Fruit fly (Drosophila melanogaster) whole organism, embryonic: ENCODE results near the gene mus301.

Experiments
- Abd-B ChIP-seq: fragments of 200-800 bp; sonication (Bioruptor generic); optimal IDR thresholded peaks from 2 replicates; lab custom pipeline; 2018; ENCODE audit warnings: missing biosample characterization, mild to moderate bottlenecking, missing genetic modification characterization, moderate library complexity
- Antp ChIP-seq: fragments of 200-800 bp; sonication (Bioruptor generic); optimal IDR thresholded peaks from 3 replicates; lab custom pipeline; 2016; ENCODE audit warnings: missing biosample characterization, missing genetic modification characterization
- CG12299 ChIP-seq: fragments of 200-800 bp; sonication (Bioruptor generic); optimal IDR thresholded peaks from 2 replicates; lab custom pipeline; 2018; ENCODE audit warnings: missing biosample characterization, mild to moderate bottlenecking, missing genetic modification characterization
- CG13624 ChIP-seq: fragments of 200-800 bp; sonication (Bioruptor generic); optimal IDR thresholded peaks from 2 replicates; lab custom pipeline; 2016; ENCODE audit warnings: missing biosample characterization, missing genetic modification characterization
- CG15269 ChIP-seq: fragments of 200-800 bp; sonication (Bioruptor generic); optimal IDR thresholded peaks from 2 replicates; lab custom pipeline; 2018; ENCODE audit warnings: missing biosample characterization, mild to moderate bottlenecking, missing genetic modification characterization, moderate library complexity
- CG18011 ChIP-seq: fragments of 200-800 bp; sonication (Bioruptor generic); optimal IDR thresholded peaks from 2 replicates; lab custom pipeline; 2017; ENCODE audit warnings: missing biosample characterization, missing genetic modification characterization, mild to moderate bottlenecking, moderate library complexity, missing genotype
- CG31365 ChIP-seq: fragments of 200-800 bp; sonication (Bioruptor generic); optimal IDR thresholded peaks from 2 replicates; lab custom pipeline; 2018; ENCODE audit warnings: missing biosample characterization, mild to moderate bottlenecking, missing genetic modification characterization
- CG3163 ChIP-seq: fragments of 200-800 bp; sonication (Bioruptor generic); optimal IDR thresholded peaks from 3 replicates; lab custom pipeline; 2016; ENCODE audit warnings: missing biosample characterization, missing genetic modification characterization
- CG34224 ChIP-seq: fragments of 200-800 bp; sonication (Bioruptor generic); IDR thresholded peaks from 3 replicates; pipeline ENCODE4 v1.3.6; 2022; ENCODE audit warnings: missing biosample characterization, missing genetic modification characterization; ENCODE audit not compliant: partially characterized antibody
- CG3847 ChIP-seq: fragments of 200-800 bp; sonication (Bioruptor generic); IDR thresholded peaks from 2 replicates; pipeline ENCODE4 v1.3.6; 2022; ENCODE audit warnings: missing biosample characterization, missing genetic modification characterization
- CG3995 ChIP-seq: fragments of 200-800 bp; sonication (Bioruptor generic); optimal IDR thresholded peaks from 3 replicates; lab custom pipeline; 2016; ENCODE audit warnings: missing biosample characterization, missing genetic modification characterization
- CG42726 ChIP-seq: fragments of 200-800 bp; sonication (Bioruptor generic); IDR thresholded peaks from 2 replicates; pipeline ENCODE4 v1.3.6; 2022; ENCODE audit warnings: missing biosample characterization, missing genetic modification characterization; ENCODE audit not compliant: partially characterized antibody
- CG4282 ChIP-seq: fragments of 200-800 bp; sonication (Bioruptor generic); optimal IDR thresholded peaks from 2 replicates; lab custom pipeline; 2016; ENCODE audit warnings: missing biosample characterization, missing genetic modification characterization
- CG4617 ChIP-seq: fragments of 200-800 bp; sonication (Bioruptor generic); optimal IDR thresholded peaks from 3 replicates; lab custom pipeline; 2016; ENCODE audit warnings: missing biosample characterization, missing genetic modification characterization, borderline replicate concordance
- CG5953 ChIP-seq: fragments of 200-800 bp; sonication (Bioruptor generic); IDR thresholded peaks from 2 replicates; pipeline ENCODE4 v1.3.6; 2022; ENCODE audit warnings: missing biosample characterization, missing genetic modification characterization
- CG6791 ChIP-seq: fragments of 200-800 bp; sonication (Bioruptor generic); IDR thresholded peaks from 3 replicates; pipeline ENCODE4 v1.3.6; 2022; ENCODE audit warnings: missing biosample characterization, missing genetic modification characterization; ENCODE audit not compliant: partially characterized antibody
- CG8478 ChIP-seq: fragments of >200 bp; optimal IDR thresholded peaks from 2 replicates; lab custom pipeline; 2018
- CG9932 ChIP-seq: fragments of 200-800 bp; sonication (Bioruptor generic); IDR thresholded peaks from 2 replicates; pipeline ENCODE4 v1.3.6; 2022; ENCODE audit warnings: missing biosample characterization, missing genetic modification characterization
- Camta ChIP-seq: fragments of 200-800 bp; sonication (Bioruptor generic); optimal IDR thresholded peaks from 2 replicates; lab custom pipeline; 2016; ENCODE audit warnings: missing biosample characterization, missing genetic modification characterization
- CoRest ChIP-seq: fragments of 200-800 bp; sonication (Bioruptor generic); optimal IDR thresholded peaks from 3 replicates; lab custom pipeline; 2018; ENCODE audit warnings: missing biosample characterization, mild to moderate bottlenecking, missing genetic modification characterization, moderate library complexity
- Deaf1 ChIP-seq: fragments of 200-800 bp; optimal IDR thresholded peaks from 3 replicates; lab custom pipeline; 2019; ENCODE audit warnings: missing biosample characterization, mild to moderate bottlenecking, missing genetic modification characterization, moderate library complexity
- Dp ChIP-seq: fragments of 200-800 bp; sonication (Bioruptor generic); optimal IDR thresholded peaks from 2 replicates; lab custom pipeline; 2018; ENCODE audit warnings: missing biosample characterization, mild to moderate bottlenecking, missing genetic modification characterization, moderate library complexity
- Ets65A ChIP-seq: fragments of 200-800 bp; sonication (Bioruptor generic); peaks from one replicate; lab custom pipeline; 2016; ENCODE audit warnings: missing biosample characterization, missing genetic modification characterization
- Fer2 ChIP-seq: fragments of 200-800 bp; sonication (Bioruptor generic); optimal IDR thresholded peaks from 2 replicates; lab custom pipeline; 2018; ENCODE audit warnings: missing biosample characterization, mild to moderate bottlenecking, missing genetic modification characterization, moderate library complexity
- HmgD ChIP-seq: fragments of 200-800 bp; sonication (Bioruptor generic); optimal IDR thresholded peaks from 3 replicates; lab custom pipeline; 2016; ENCODE audit warnings: missing biosample characterization, missing genetic modification characterization
- MESR4 ChIP-seq: fragments of 200-800 bp; sonication (Bioruptor generic); optimal IDR thresholded peaks from 2 replicates; lab custom pipeline; 2018; ENCODE audit warnings: missing biosample characterization, mild to moderate bottlenecking, missing genetic modification characterization, moderate library complexity
- Myb ChIP-seq: fragments of 200-800 bp; sonication (Bioruptor generic); optimal IDR thresholded peaks from 2 replicates; lab custom pipeline; 2016; ENCODE audit warnings: missing biosample characterization, missing genetic modification characterization
- Nf-YC ChIP-seq: fragments of 200-800 bp; optimal IDR thresholded peaks from 3 replicates; lab custom pipeline; 2019; ENCODE audit warnings: missing biosample characterization, mild to moderate bottlenecking, missing genetic modification characterization, moderate library complexity
- Sox100B ChIP-seq: fragments of 200-800 bp; sonication (Bioruptor generic); optimal IDR thresholded peaks from 3 replicates; lab custom pipeline; 2018; ENCODE audit warnings: missing biosample characterization, mild to moderate bottlenecking, missing genetic modification characterization
- YL-1 ChIP-seq: fragments of 200-800 bp; sonication (Bioruptor generic); optimal IDR thresholded peaks from 3 replicates; lab custom pipeline; 2017; ENCODE audit warnings: missing biosample characterization, mild to moderate bottlenecking, missing genetic modification characterization
- amos ChIP-seq: fragments of 200-800 bp; sonication (Bioruptor generic); IDR thresholded peaks from 2 replicates; pipeline ENCODE4 v1.3.6; 2022; ENCODE audit warnings: missing biosample characterization, missing genetic modification characterization; ENCODE audit not compliant: partially characterized antibody
- bbx ChIP-seq: fragments of 200-800 bp; sonication (Bioruptor generic); IDR thresholded peaks from 2 replicates; pipeline ENCODE4 v1.3.6; 2022; ENCODE audit warnings: missing biosample characterization, missing genetic modification characterization; ENCODE audit not compliant: partially characterized antibody
- chinmo ChIP-seq: fragments of 200-800 bp; sonication (Bioruptor generic); IDR thresholded peaks from 4 replicates; pipeline ENCODE4 v1.3.6; 2022; ENCODE audit warnings: missing biosample characterization, missing genetic modification characterization; ENCODE audit not compliant: partially characterized antibody
- crp ChIP-seq, 2 experiments: fragments of 200-800 bp; sonication (Bioruptor generic); optimal IDR thresholded peaks; 2 replicates in 1 of 2; 3 replicates in 1 of 2; lab custom pipeline; 2017; ENCODE audit warnings: missing biosample characterization in 2 of 2, missing genetic modification characterization in 2 of 2, mild to moderate bottlenecking in 1 of 2, moderate library complexity in 1 of 2
- ems ChIP-seq: fragments of 200-800 bp; sonication (Bioruptor generic); optimal IDR thresholded peaks from 3 replicates; lab custom pipeline; 2016; ENCODE audit warnings: missing biosample characterization, missing genetic modification characterization
- fru ChIP-seq: fragments of >200 bp; optimal IDR thresholded peaks from 2 replicates; lab custom pipeline; 2017
- ftz-f1 ChIP-seq: fragments of 200-800 bp; sonication (Bioruptor generic); optimal IDR thresholded peaks from 2 replicates; lab custom pipeline; 2016; ENCODE audit warnings: missing biosample characterization, missing genetic modification characterization
- knrl ChIP-seq: fragments of 200-800 bp; sonication (Bioruptor generic); IDR thresholded peaks from 3 replicates; pipeline ENCODE4 v1.3.6; 2022; ENCODE audit warnings: missing biosample characterization, missing genetic modification characterization; ENCODE audit not compliant: partially characterized antibody
- lbe ChIP-seq: fragments of 200-800 bp; sonication (Bioruptor generic); optimal IDR thresholded peaks from 2 replicates; lab custom pipeline; 2016; ENCODE audit warnings: missing biosample characterization, mild to moderate bottlenecking, missing genetic modification characterization
- nmo ChIP-seq: fragments of 200-800 bp; sonication (Bioruptor generic); optimal IDR thresholded peaks from 2 replicates; lab custom pipeline; 2018; ENCODE audit warnings: missing biosample characterization, mild to moderate bottlenecking, missing genetic modification characterization, moderate library complexity
- pzg ChIP-seq: fragments of 200-800 bp; sonication (Bioruptor generic); optimal IDR thresholded peaks from 3 replicates; lab custom pipeline; 2018; ENCODE audit warnings: missing biosample characterization, mild to moderate bottlenecking, missing genetic modification characterization, moderate library complexity
- sens ChIP-seq: fragments of 200-800 bp; sonication (Bioruptor generic); peaks from one replicate; lab custom pipeline; 2016; ENCODE audit warnings: missing biosample characterization, missing genetic modification characterization
- stwl ChIP-seq: fragments of 200-800 bp; sonication (Bioruptor generic); optimal IDR thresholded peaks from 3 replicates; lab custom pipeline; 2018; ENCODE audit warnings: missing biosample characterization, mild to moderate bottlenecking, missing genetic modification characterization, moderate library complexity
- vvl ChIP-seq: fragments of 200-800 bp; sonication (Bioruptor generic); IDR thresholded peaks from 2 replicates; pipeline ENCODE4 v1.3.6; 2022; ENCODE audit warnings: missing biosample characterization, missing genetic modification characterization
- z ChIP-seq: fragments of 200-800 bp; sonication (Bioruptor generic); IDR thresholded peaks from 3 replicates; pipeline ENCODE4 v1.3.6; 2022; ENCODE audit warnings: missing biosample characterization, missing genetic modification characterization
- zfh2 ChIP-seq: fragments of 200-800 bp; sonication (Bioruptor generic); optimal IDR thresholded peaks from 2 replicates; lab custom pipeline; 2016; ENCODE audit warnings: missing biosample characterization, missing genetic modification characterization

mus301 gene

dm6 chr3L:8159724-8160422 lies 22.3 kb downstream of the mus301 start, which contains the start of gene CG43886:
Gene CG43886 (minus strand): TSS chr3L:8159774.
- TF ChIP-seq CG3995 (GFP tag; lab: Kevin White, UChicago) (peak; percentile 6), CoRest (tag; lab: Kevin White, UChicago) (peak; percentile 21), CG13624 (no peak), Abd-B (peak; percentile 60), CG3163 (no peak), crp (GFP tag; optimal IDR thresholded peaks at IDR 0.05; lab: Kevin White, UChicago) (peak in 1 of 2 experiments; percentile 8), z (no peak), CG31365 (tag; lab: Kevin White, UChicago) (peak; percentile 88), fru (lab: Kevin White, UChicago) (no peak), lbe (no peak), Dp (GFP tag; lab: Kevin White, UChicago) (peak; percentile 41), vvl (peak; percentile 49; the same call in 1 of the 2 replicates), CG18011 (peak; percentile 96), pzg (GFP tag; lab: Kevin White, UChicago) (peak; percentile 21), Camta (GFP tag; lab: Kevin White, UChicago) (no peak), Ets65A (peak; percentile 72), Antp (GFP tag; lab: Kevin White, UChicago) (no peak), Myb (GFP tag; lab: Kevin White, UChicago) (peak; percentile 99)

dm6 chr3L:8165436-8165835 lies 27.8 kb downstream of the mus301 start, which contains the start of gene CG13675:
Gene CG13675 (minus strand): TSS chr3L:8165518.
- TF ChIP-seq CG42726 (GFP tag; lab: Robert Waterston, UW), result no peak
- no peak for TF ChIP-seq Nf-YC (tag; lab: Kevin White, UChicago)
- 0 out of 4 replicates have a peak, but pooled peaks have one; percentile 50 for TF ChIP-seq chinmo (GFP tag; lab: Robert Waterston, UW)
- peak; percentile 67 for TF ChIP-seq Deaf1 (tag; lab: Kevin White, UChicago)
- peak; percentile 21 for TF ChIP-seq sens (GFP tag; lab: Kevin White, UChicago)

- TF ChIP-seq Sox100B, result no peak
- TF ChIP-seq CG5953, result no peak
- TF ChIP-seq MESR4 (GFP tag; lab: Kevin White, UChicago), result peak; percentile 4
- TF ChIP-seq nmo, result peak; percentile 42
- no peak for TF ChIP-seq CG3163
- TF ChIP-seq CG6791, result peak; percentile 37; the same call in 1 of the 3 replicates
- TF ChIP-seq CG3847, result peak; percentile 87
- TF ChIP-seq bbx (GFP tag; lab: Robert Waterston, UW), result no peak; the same call in 1 of the 2 replicates
- TF ChIP-seq Dp (GFP tag; lab: Kevin White, UChicago), result peak; percentile 97
- peak; percentile 10 for TF ChIP-seq zfh2 (GFP tag; lab: Kevin White, UChicago)
- TF ChIP-seq CG9932, result 0 out of 2 replicates have a peak, but pooled peaks have one; percentile 24
- TF ChIP-seq sens (GFP tag; lab: Kevin White, UChicago), result peak; percentile 77
- no peak for TF ChIP-seq CG12299 (tag; lab: Kevin White, UChicago)
- peak; percentile 44; the same call in 2 of the 3 replicates for TF ChIP-seq CG34224 (GFP tag; lab: Robert Waterston, UW)
- peak; percentile 9 for TF ChIP-seq ftz-f1 (GFP tag; lab: Kevin White, UChicago)
- peak; percentile 54 for TF ChIP-seq amos
- no peak for TF ChIP-seq CG15269 (tag; lab: Kevin White, UChicago)
- TF ChIP-seq ems (GFP tag; lab: Kevin White, UChicago), result peak; percentile 17
- peak; percentile 65 for TF ChIP-seq CG4282
- peak; percentile 48 for TF ChIP-seq HmgD (GFP tag; lab: Kevin White, UChicago)
- TF ChIP-seq stwl (tag; lab: Kevin White, UChicago), result peak; percentile 77
- peak; percentile 19; the same call in 1 of the 2 replicates for TF ChIP-seq vvl
- peak; percentile 40 for TF ChIP-seq YL-1
- TF ChIP-seq CG8478, result no peak
- TF ChIP-seq Fer2 (tag; lab: Kevin White, UChicago), result no peak
- TF ChIP-seq CG4617 (GFP tag; lab: Kevin White, UChicago), result peak; percentile 8
- peak; percentile 26; the same call in 1 of the 3 replicates for TF ChIP-seq knrl (GFP tag; lab: Robert Waterston, UW)
Observed at dm6 chr3L:8175818-8176217, 38.2 kb downstream of the mus301 start, which contains the start of gene RecQ4. Gene RecQ4 (minus strand): TSS chr3L:8175978.
